Worm (Caenorhabditis elegans): ENCODE data around the gene apm-3.

Gene apm-3

DNA sequence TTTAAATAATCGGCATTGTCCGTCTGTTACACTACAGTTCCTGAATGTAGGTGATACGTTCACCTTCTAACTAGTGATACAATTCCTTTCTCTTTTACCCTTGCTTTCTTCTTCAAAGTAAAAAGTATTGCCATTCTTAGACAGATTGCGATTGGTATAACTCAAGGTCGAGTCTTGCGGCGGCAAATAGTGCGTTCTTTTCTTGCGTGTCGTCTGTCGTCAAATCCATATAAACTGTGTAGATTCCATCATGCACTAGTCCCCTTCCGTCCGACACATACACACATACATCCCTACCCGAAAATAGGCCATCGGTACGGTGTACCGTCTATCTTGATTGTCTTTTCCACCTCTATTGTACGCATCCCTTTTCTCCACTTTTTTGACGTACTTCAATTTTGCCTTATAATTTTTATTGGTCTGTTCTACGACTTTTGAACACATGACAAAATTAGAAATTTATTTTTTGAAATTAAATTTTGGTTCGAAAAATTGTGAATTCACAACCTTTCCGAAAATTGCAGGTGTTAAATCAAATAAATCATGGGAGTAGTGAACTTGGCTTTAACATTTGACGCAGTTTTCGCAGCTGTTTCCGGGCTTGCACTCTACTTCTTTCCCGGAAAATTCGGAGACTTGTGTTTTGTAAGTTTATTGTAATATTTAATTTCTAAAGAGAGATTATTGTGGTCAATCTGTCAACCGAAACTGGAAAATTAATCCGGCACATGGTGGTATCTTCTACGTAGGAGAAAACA is 25.7 kb downstream of the apm-3 start, which contains the start of gene C44C1.1:
Gene C44C1.1, plus strand, starts transcription at position 525 of the 758 bp plus-strand sequence.
- TF ChIP-seq bed-3 (GFP tag; optimal IDR thresholded peaks at IDR 0.05) (no peak), elt-1 (tag; optimal IDR thresholded peaks at IDR 0.05; ENCODE audit: borderline replicate concordance, insufficient read depth) (peak; percentile 63), ceh-83 (GFP tag; optimal IDR thresholded peaks at IDR 0.05) (no peak), mls-2 (tag; optimal IDR thresholded peaks at IDR 0.05) (no peak)

DNA sequence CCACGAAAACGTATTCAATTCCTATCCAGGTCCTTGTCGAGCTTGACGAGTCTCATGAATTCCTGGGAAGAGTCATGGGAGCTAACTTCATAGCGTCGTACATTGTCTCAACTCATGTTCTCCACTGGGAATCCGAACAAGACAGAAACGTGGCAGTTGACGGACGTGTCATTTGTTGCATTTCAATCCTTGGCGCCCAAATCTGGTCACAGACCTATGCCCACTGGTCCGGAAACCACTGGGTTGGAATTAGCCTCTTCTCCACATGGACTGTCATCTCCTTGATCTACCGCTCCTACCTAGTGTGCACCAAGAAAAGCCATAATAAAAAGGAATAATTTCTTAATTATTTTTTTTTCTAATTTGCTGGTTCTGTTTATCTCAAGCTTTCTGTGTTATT is 27.8 kb downstream of the apm-3 start:
- no peak for TF ChIP-seq nhr-28 (tag; optimal IDR thresholded peaks at IDR 0.05)
- TF ChIP-seq ztf-11 (tag; optimal IDR thresholded peaks at IDR 0.05), result no peak
- TF ChIP-seq M03D4.4 (tag; optimal IDR thresholded peaks at IDR 0.05), result no peak
- no peak for TF ChIP-seq lin-13 (tag; optimal IDR thresholded peaks at IDR 0.05)
- TF ChIP-seq nhr-237 (tag; optimal IDR thresholded peaks at IDR 0.05), result no peak
- TF ChIP-seq cnd-1 (tag; optimal IDR thresholded peaks at IDR 0.05), result no peak
- TF ChIP-seq ham-2 (GFP tag; optimal IDR thresholded peaks at IDR 0.05), result no peak
- no peak for TF ChIP-seq flh-1 (GFP tag; optimal IDR thresholded peaks at IDR 0.05)
- no peak for TF ChIP-seq nhr-2 (tag; optimal IDR thresholded peaks at IDR 0.05)
- TF ChIP-seq ceh-43 (GFP tag; optimal IDR thresholded peaks at IDR 0.05), result no peak
- TF ChIP-seq elt-1 (tag; optimal IDR thresholded peaks at IDR 0.05; ENCODE audit: borderline replicate concordance, insufficient read depth), result no peak
- TF ChIP-seq bed-3 (GFP tag; optimal IDR thresholded peaks at IDR 0.05), result no peak
- no peak for TF ChIP-seq nhr-76 (tag; optimal IDR thresholded peaks at IDR 0.05)
- TF ChIP-seq lsy-2 (tag; optimal IDR thresholded peaks at IDR 0.05), result no peak
- TF ChIP-seq mls-2 (tag; optimal IDR thresholded peaks at IDR 0.05), result no peak
- TF ChIP-seq sptf-1 (tag; optimal IDR thresholded peaks at IDR 0.05), result no peak
- no peak for TF ChIP-seq unc-39 (tag; optimal IDR thresholded peaks at IDR 0.05)

DNA sequence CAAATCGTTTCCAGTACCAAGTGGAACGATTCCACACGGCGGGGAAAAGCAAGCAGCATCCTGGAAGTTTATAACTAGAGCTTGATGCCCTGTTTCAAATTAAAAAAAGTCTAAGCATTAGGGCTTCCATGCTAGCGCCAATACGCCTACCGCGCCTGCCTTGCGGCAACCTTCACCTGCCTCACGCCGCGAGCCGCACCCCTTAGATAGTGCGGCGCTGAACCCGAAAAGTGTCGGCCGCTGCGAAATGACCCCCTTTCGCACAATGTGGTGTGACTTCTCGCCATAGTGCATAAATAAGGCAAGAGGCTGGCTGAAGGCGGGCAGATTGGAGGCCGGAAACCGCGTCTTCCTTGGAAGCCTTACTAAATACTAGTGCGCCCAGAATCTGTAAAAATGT is 31.7 kb downstream of the apm-3 start:
- no peak for TF ChIP-seq M03D4.4 (tag; optimal IDR thresholded peaks at IDR 0.05)
- no peak for TF ChIP-seq unc-62 (GFP tag; optimal IDR thresholded peaks at IDR 0.05)
- no peak for TF ChIP-seq mab-5 (tag; optimal IDR thresholded peaks at IDR 0.05)

DNA sequence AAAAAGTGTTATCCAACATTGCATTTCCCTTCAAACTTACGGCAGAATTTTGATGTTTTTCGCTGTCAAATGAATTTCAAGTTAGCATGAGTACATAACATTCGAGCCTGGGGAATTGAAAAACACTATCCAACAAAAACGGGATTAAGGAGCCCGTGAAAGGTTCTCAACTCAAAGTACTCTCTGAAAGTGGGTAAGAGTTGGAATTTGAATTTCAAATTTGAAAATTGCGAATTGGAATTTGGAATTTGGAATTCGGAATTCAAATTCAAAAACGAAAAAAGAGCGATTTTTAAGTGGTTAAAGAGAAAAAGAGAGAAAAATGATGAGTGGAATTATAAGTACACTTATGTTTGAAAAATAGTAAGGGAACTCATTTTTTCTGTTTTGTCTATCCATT is 36.5 kb downstream of the apm-3 start, which contains the start of the genes C09E10.3 and dgk-1:
Gene C09E10.3, minus strand, starts transcription at position 101 of the 400 bp plus-strand sequence.
Gene dgk-1, minus strand, starts transcription at position 183 of the 400 bp plus-strand sequence.
- no peak for TF ChIP-seq mab-5 (tag; optimal IDR thresholded peaks at IDR 0.05)
- TF ChIP-seq tbx-8 (GFP tag; optimal IDR thresholded peaks at IDR 0.05), result no peak
- TF ChIP-seq mep-1 (tag; optimal IDR thresholded peaks at IDR 0.05), result no peak

DNA sequence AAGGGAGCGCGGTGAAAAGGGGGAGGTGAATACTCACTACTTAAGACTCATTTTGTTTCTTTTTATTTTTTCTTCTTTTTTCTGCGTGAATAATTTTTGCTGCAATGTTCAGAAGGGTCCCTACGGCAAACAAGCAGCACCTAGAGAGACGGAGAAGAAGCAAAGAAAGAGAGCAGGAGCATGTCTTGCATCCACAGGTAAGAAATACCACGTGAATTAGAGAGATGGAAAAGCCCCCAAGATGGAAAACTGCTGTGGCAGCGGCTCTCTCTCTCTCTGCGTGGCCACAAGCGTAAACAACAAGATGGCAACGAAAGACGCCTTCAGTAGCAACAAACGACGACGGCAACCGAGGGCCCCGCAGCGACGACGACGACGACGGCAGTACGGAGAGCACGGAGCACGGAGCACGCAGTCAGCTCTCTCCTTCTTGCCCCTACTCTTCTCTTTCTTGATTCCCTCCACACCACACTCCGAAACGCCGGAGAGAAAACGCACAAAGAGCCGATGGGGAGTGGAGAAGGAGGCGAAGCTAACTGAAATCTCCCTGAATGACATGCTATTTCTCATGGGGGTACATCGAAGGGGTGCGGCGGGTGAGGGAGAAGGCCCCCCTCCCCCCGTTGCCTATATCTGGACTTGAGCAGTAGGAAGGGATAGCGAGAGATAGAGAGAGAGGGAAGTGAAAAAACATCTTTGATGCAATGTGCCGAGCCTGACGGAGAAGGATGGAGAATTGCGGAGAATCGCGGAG is 38.1 kb downstream of the apm-3 start:
- TF ChIP-seq mls-2 (tag; optimal IDR thresholded peaks at IDR 0.05) (peak; percentile 10), lsy-2 (tag; optimal IDR thresholded peaks at IDR 0.05) (peak; percentile 30), ces-1 (GFP tag; optimal IDR thresholded peaks at IDR 0.05) (peak; percentile 56), snpc-4 (tag; optimal IDR thresholded peaks at IDR 0.05) (no peak), blmp-1 (tag; optimal IDR thresholded peaks at IDR 0.05) (no peak), nhr-28 (tag; optimal IDR thresholded peaks at IDR 0.05) (no peak), sptf-1 (tag; optimal IDR thresholded peaks at IDR 0.05) (no peak), hlh-1 (tag; optimal IDR thresholded peaks at IDR 0.05) (peak; percentile 21), unc-120 (tag; optimal IDR thresholded peaks at IDR 0.05; ENCODE audit: poor library complexity, severe bottlenecking) (peak; percentile 99), ceh-39 (tag; optimal IDR thresholded peaks at IDR 0.05) (no peak), cnd-1 (tag; optimal IDR thresholded peaks at IDR 0.05) (peak; percentile 28), lin-32 (GFP tag; optimal IDR thresholded peaks at IDR 0.05) (no peak), ham-2 (GFP tag; optimal IDR thresholded peaks at IDR 0.05) (peak; percentile 20), ztf-11 (tag; optimal IDR thresholded peaks at IDR 0.05) (peak; percentile 72), unc-62 (GFP tag; optimal IDR thresholded peaks at IDR 0.05) (peak; percentile 30), mab-5 (tag; optimal IDR thresholded peaks at IDR 0.05) (no peak), nhr-12 (tag; optimal IDR thresholded peaks at IDR 0.05) (no peak), bed-3 (GFP tag; optimal IDR thresholded peaks at IDR 0.05) (no peak), drap-1 (GFP tag; optimal IDR thresholded peaks at IDR 0.05) (peak; percentile 59), mep-1 (tag; optimal IDR thresholded peaks at IDR 0.05) (peak; percentile 65), nhr-237 (tag; optimal IDR thresholded peaks at IDR 0.05) (no peak), flh-1 (GFP tag; optimal IDR thresholded peaks at IDR 0.05) (no peak), lin-13 (tag; optimal IDR thresholded peaks at IDR 0.05) (no peak), ceh-83 (GFP tag; optimal IDR thresholded peaks at IDR 0.05) (no peak), elt-1 (tag; optimal IDR thresholded peaks at IDR 0.05; ENCODE audit: borderline replicate concordance, insufficient read depth) (no peak), sem-2 (GFP tag; optimal IDR thresholded peaks at IDR 0.05) (no peak), pha-4 (tag; optimal IDR thresholded peaks at IDR 0.05) (no peak), unc-39 (tag; optimal IDR thresholded peaks at IDR 0.05) (no peak), zip-8 (tag; optimal IDR thresholded peaks at IDR 0.05) (no peak), nhr-76 (tag; optimal IDR thresholded peaks at IDR 0.05) (no peak), M03D4.4 (tag; optimal IDR thresholded peaks at IDR 0.05) (no peak), tbx-8 (GFP tag; optimal IDR thresholded peaks at IDR 0.05) (no peak), ceh-43 (GFP tag; optimal IDR thresholded peaks at IDR 0.05) (no peak), nhr-2 (tag; optimal IDR thresholded peaks at IDR 0.05) (no peak), elt-3 (tag; optimal IDR thresholded peaks at IDR 0.05) (no peak)

All from whole organism, mixed stage, embryonic.